Fruit fly (Drosophila melanogaster) whole organism, prepupa: ENCODE data around the gene Spase12.

Source experiments
- Blimp-1 ChIP-seq: fragments of 200-800 bp; sonication (Bioruptor generic); optimal IDR thresholded peaks from 3 replicates; lab custom pipeline; 2017; ENCODE audit warnings: missing biosample characterization, missing genetic modification characterization, mild to moderate bottlenecking, moderate library complexity, missing genetic modification reagents
- CG10631 ChIP-seq: fragments of 200-800 bp; sonication (Bioruptor generic); optimal IDR thresholded peaks from 2 replicates; lab custom pipeline; 2016; ENCODE audit warnings: missing biosample characterization, missing genetic modification characterization
- CG11294 ChIP-seq: fragments of 200-800 bp; sonication (Bioruptor generic); IDR thresholded peaks from 2 replicates; pipeline ENCODE4 v1.3.6; 2022; ENCODE audit warnings: missing biosample characterization, missing genetic modification characterization
- CG11762 ChIP-seq: fragments of 200-800 bp; sonication (Bioruptor generic); optimal IDR thresholded peaks from 3 replicates; lab custom pipeline; 2016; ENCODE audit warnings: missing biosample characterization, missing genetic modification characterization; ENCODE audit not compliant: insufficient read depth
- CG15336 ChIP-seq: fragments of 200-800 bp; sonication (Bioruptor generic); IDR thresholded peaks from 2 replicates; pipeline ENCODE4 v1.3.6; 2022; ENCODE audit warnings: missing biosample characterization, missing genetic modification characterization
- CG16779 ChIP-seq: fragments of 200-800 bp; sonication (Bioruptor generic); optimal IDR thresholded peaks from 3 replicates; lab custom pipeline; 2017; ENCODE audit warnings: missing biosample characterization, mild to moderate bottlenecking, missing genetic modification characterization
- CG3032 ChIP-seq: fragments of 200-800 bp; optimal IDR thresholded peaks from 2 replicates; lab custom pipeline; 2019; ENCODE audit warnings: missing biosample characterization, mild to moderate bottlenecking, missing genetic modification characterization, moderate library complexity
- CG32006 ChIP-seq: fragments of 200-800 bp; sonication (Bioruptor generic); optimal IDR thresholded peaks from 3 replicates; lab custom pipeline; 2017; ENCODE audit warnings: missing biosample characterization, mild to moderate bottlenecking, missing genetic modification characterization
- CG34406 ChIP-seq: fragments of 200-800 bp; sonication (Bioruptor generic); optimal IDR thresholded peaks from 3 replicates; lab custom pipeline; 2016; ENCODE audit warnings: missing biosample characterization, missing genetic modification characterization
- CG3919 ChIP-seq: fragments of 200-800 bp; sonication (Bioruptor generic); optimal IDR thresholded peaks from 3 replicates; lab custom pipeline; 2016; ENCODE audit warnings: missing biosample characterization, missing genetic modification characterization
- CG6163 ChIP-seq: fragments of 200-800 bp; sonication (Bioruptor generic); IDR thresholded peaks from 3 replicates; pipeline ENCODE4 v1.3.6; 2022; ENCODE audit warnings: missing biosample characterization, missing genetic modification characterization
- CG6276 ChIP-seq: fragments of 200-800 bp; sonication (Bioruptor generic); optimal IDR thresholded peaks from 2 replicates; lab custom pipeline; 2017; ENCODE audit warnings: missing biosample characterization, mild to moderate bottlenecking, missing genetic modification characterization
- CG6792 ChIP-seq: fragments of 200-800 bp; sonication (Bioruptor generic); optimal IDR thresholded peaks from 3 replicates; lab custom pipeline; 2016; ENCODE audit warnings: missing biosample characterization, missing genetic modification characterization
- CG6808 ChIP-seq: fragments of 200-800 bp; sonication (Bioruptor generic); optimal IDR thresholded peaks from 3 replicates; lab custom pipeline; 2017; ENCODE audit warnings: missing biosample characterization, missing genetic modification characterization, mild to moderate bottlenecking, moderate library complexity, missing genetic modification reagents
- CG6854 ChIP-seq: fragments of 200-800 bp; sonication (Bioruptor generic); optimal IDR thresholded peaks from 2 replicates; lab custom pipeline; 2017; ENCODE audit warnings: missing biosample characterization, mild to moderate bottlenecking, missing genetic modification characterization
- CG7368 ChIP-seq: fragments of 200-800 bp; sonication (Bioruptor generic); optimal IDR thresholded peaks from 3 replicates; lab custom pipeline; 2016; ENCODE audit warnings: missing biosample characterization, missing genetic modification characterization
- CG8119 ChIP-seq: fragments of 200-800 bp; sonication (Bioruptor generic); IDR thresholded peaks from 3 replicates; pipeline ENCODE4 v1.3.6; 2022; ENCODE audit warnings: missing biosample characterization, missing genetic modification characterization
- CG8319 ChIP-seq: fragments of 200-800 bp; sonication (Bioruptor generic); optimal IDR thresholded peaks from 3 replicates; lab custom pipeline; 2016; ENCODE audit warnings: missing biosample characterization, missing genetic modification characterization
- Eip75B ChIP-seq: fragments of 200-800 bp; sonication (Bioruptor generic); optimal IDR thresholded peaks from 3 replicates; lab custom pipeline; 2016; ENCODE audit warnings: missing biosample characterization, missing genetic modification characterization
- Eip78C ChIP-seq: fragments of 200-800 bp; sonication (Bioruptor generic); peaks from one replicate; lab custom pipeline; 2016; ENCODE audit warnings: missing biosample characterization, missing genetic modification characterization
- Hr38 ChIP-seq: sonication (Bioruptor generic); optimal IDR thresholded peaks from 2 replicates; lab custom pipeline; 2016; ENCODE audit warnings: missing biosample characterization, missing genetic modification characterization
- Hr39 ChIP-seq: fragments of 200-800 bp; sonication (Bioruptor generic); optimal IDR thresholded peaks from 2 replicates; lab custom pipeline; 2016; ENCODE audit warnings: missing biosample characterization, missing genetic modification characterization
- Hr4 ChIP-seq: fragments of 200-800 bp; sonication (Bioruptor generic); optimal IDR thresholded peaks from 3 replicates; lab custom pipeline; 2016; ENCODE audit warnings: missing biosample characterization, missing genetic modification characterization
- Lpt ChIP-seq: fragments of 200-800 bp; sonication (Bioruptor generic); optimal IDR thresholded peaks from 3 replicates; lab custom pipeline; 2016; ENCODE audit warnings: missing biosample characterization, missing genetic modification characterization
- Met ChIP-seq: fragments of 200-800 bp; sonication (Bioruptor generic); optimal IDR thresholded peaks from 3 replicates; lab custom pipeline; 2016; ENCODE audit warnings: missing biosample characterization, missing genetic modification characterization
- OdsH ChIP-seq: fragments of 200-800 bp; sonication (Bioruptor generic); optimal IDR thresholded peaks from 3 replicates; lab custom pipeline; 2016; ENCODE audit warnings: missing biosample characterization, missing genetic modification characterization
- Smox ChIP-seq: fragments of 200-800 bp; sonication (Bioruptor generic); optimal IDR thresholded peaks from 3 replicates; lab custom pipeline; 2016; ENCODE audit warnings: missing biosample characterization, missing genetic modification characterization
- Sox102F ChIP-seq: fragments of 200-800 bp; sonication (Bioruptor generic); optimal IDR thresholded peaks from 2 replicates; lab custom pipeline; 2016; ENCODE audit warnings: missing biosample characterization, mild to moderate bottlenecking, missing genetic modification characterization
- Sox14 ChIP-seq: fragments of 200-800 bp; sonication (Bioruptor generic); optimal IDR thresholded peaks from 3 replicates; lab custom pipeline; 2016; ENCODE audit warnings: missing biosample characterization, missing genetic modification characterization
- Sox15 ChIP-seq: fragments of 200-800 bp; sonication (Bioruptor generic); optimal IDR thresholded peaks from 3 replicates; lab custom pipeline; 2016; ENCODE audit warnings: missing biosample characterization, missing genetic modification characterization
- acj6 ChIP-seq: fragments of 200-800 bp; sonication (Bioruptor generic); optimal IDR thresholded peaks from 3 replicates; lab custom pipeline; 2016; ENCODE audit warnings: missing biosample characterization, missing genetic modification characterization
- cyc ChIP-seq: fragments of 200-800 bp; sonication (Bioruptor generic); optimal IDR thresholded peaks from 3 replicates; lab custom pipeline; 2016; ENCODE audit warnings: missing biosample characterization, missing genetic modification characterization
- dsx ChIP-seq: fragments of 200-800 bp; optimal IDR thresholded peaks from 3 replicates; lab custom pipeline; 2019; ENCODE audit warnings: missing biosample characterization, mild to moderate bottlenecking, missing genetic modification characterization, moderate library complexity; ENCODE audit not compliant: poor library complexity, severe bottlenecking
- eg ChIP-seq: fragments of 200-800 bp; sonication (Bioruptor generic); IDR thresholded peaks from 3 replicates; pipeline ENCODE4 v1.3.6; 2022; ENCODE audit warnings: missing biosample characterization, missing genetic modification characterization
- fd59A ChIP-seq: fragments of 200-800 bp; sonication (Bioruptor generic); optimal IDR thresholded peaks from 2 replicates; lab custom pipeline; 2017; ENCODE audit warnings: missing biosample characterization, mild to moderate bottlenecking, missing genetic modification characterization, missing genetic modification reagents
- fd85E ChIP-seq: fragments of 200-800 bp; sonication (Bioruptor generic); optimal IDR thresholded peaks from 3 replicates; lab custom pipeline; 2016; ENCODE audit warnings: missing biosample characterization, missing genetic modification characterization
- fkh ChIP-seq: fragments of 200-800 bp; sonication (Bioruptor generic); optimal IDR thresholded peaks from 3 replicates; lab custom pipeline; 2017; ENCODE audit warnings: missing biosample characterization, mild to moderate bottlenecking, missing genetic modification characterization, moderate library complexity
- lz ChIP-seq: fragments of 200-800 bp; sonication (Bioruptor generic); optimal IDR thresholded peaks from 3 replicates; lab custom pipeline; 2016; ENCODE audit warnings: missing biosample characterization, missing genetic modification characterization
- net ChIP-seq: fragments of 200-800 bp; sonication (Bioruptor generic); optimal IDR thresholded peaks from 3 replicates; lab custom pipeline; 2016; ENCODE audit warnings: missing biosample characterization, missing genetic modification characterization
- pdm3 ChIP-seq: fragments of 200-800 bp; sonication (Bioruptor generic); optimal IDR thresholded peaks from 3 replicates; lab custom pipeline; 2016; ENCODE audit warnings: missing biosample characterization, missing genetic modification characterization
- ss ChIP-seq, 2 experiments: fragments of 200-800 bp; sonication (Bioruptor generic); optimal IDR thresholded peaks; 2 replicates in 1 of 2; 3 replicates in 1 of 2; lab custom pipeline; 2017 to 2018; ENCODE audit warnings: mild to moderate bottlenecking in 2 of 2, missing biosample characterization in 2 of 2, missing genetic modification characterization in 2 of 2, moderate library complexity in 1 of 2
- vri ChIP-seq: fragments of 200-800 bp; sonication (Bioruptor generic); optimal IDR thresholded peaks from 3 replicates; lab custom pipeline; 2016; ENCODE audit warnings: missing biosample characterization, mild to moderate bottlenecking, missing genetic modification characterization

The Spase12 gene

dm6 chr3R:29478952-29479538 lies 11.9 kb downstream of the Spase12 start (continued):
- TF ChIP-seq Sox102F (GFP tag; lab: Kevin White, UChicago), result peak; percentile 66
- TF ChIP-seq Hr4 (GFP tag; lab: Kevin White, UChicago), result peak; percentile 44
- peak; percentile 43 for TF ChIP-seq Smox (GFP tag; lab: Kevin White, UChicago)
- TF ChIP-seq Eip75B (GFP tag; lab: Kevin White, UChicago), result peak; percentile 32
- TF ChIP-seq Hr38 (GFP tag; lab: Kevin White, UChicago), result no peak
- TF ChIP-seq CG11294 (GFP tag; lab: Robert Waterston, UW), result peak; percentile 50; the same call in 1 of the 2 replicates
- TF ChIP-seq CG6808 (GFP tag; lab: Kevin White, UChicago), result no peak
- TF ChIP-seq Eip78C, result peak; percentile 79
- TF ChIP-seq CG3032 (tag; lab: Kevin White, UChicago), result peak; percentile 42
- TF ChIP-seq CG10631 (GFP tag; lab: Kevin White, UChicago), result peak; percentile 33
- TF ChIP-seq CG6854 (GFP tag; lab: Kevin White, UChicago), result peak; percentile 58
- TF ChIP-seq fd85E, result no peak

dm6 chr3R:29470122-29470521 lies 20.8 kb downstream of the Spase12 start:
- TF ChIP-seq Sox14 (GFP tag; lab: Kevin White, UChicago), result peak; percentile 11
- peak; percentile 6 for TF ChIP-seq OdsH
- TF ChIP-seq CG15336 (GFP tag; lab: Robert Waterston, UW), result no peak
- TF ChIP-seq acj6 (GFP tag; lab: Kevin White, UChicago), result no peak
- TF ChIP-seq Hr38 (GFP tag; lab: Kevin White, UChicago), result no peak
- TF ChIP-seq eg (GFP tag; lab: Robert Waterston, UW), result no peak
- TF ChIP-seq CG8319, result no peak
- TF ChIP-seq Lpt (GFP tag; lab: Kevin White, UChicago), result no peak
- no peak for TF ChIP-seq cyc
- TF ChIP-seq CG3919 (GFP tag; lab: Kevin White, UChicago), result no peak
- no peak for TF ChIP-seq net
- TF ChIP-seq CG32006, result peak; percentile 16
- no peak for TF ChIP-seq Sox15
- TF ChIP-seq fd59A (GFP tag; lab: Kevin White, UChicago), result no peak
- TF ChIP-seq Met (GFP tag; lab: Kevin White, UChicago), result no peak
- TF ChIP-seq Hr4 (GFP tag; lab: Kevin White, UChicago), result no peak
- no peak for TF ChIP-seq CG6276 (GFP tag; lab: Kevin White, UChicago)
- no peak for TF ChIP-seq dsx (GFP tag; lab: Kevin White, UChicago)
- TF ChIP-seq CG7368 (GFP tag; lab: Kevin White, UChicago), result no peak
- TF ChIP-seq CG6163, result no peak
- no peak for TF ChIP-seq vri
- TF ChIP-seq pdm3 (GFP tag; lab: Kevin White, UChicago), result peak; percentile 12
- TF ChIP-seq CG11294 (GFP tag; lab: Robert Waterston, UW), result no peak
- peak; percentile 11 for TF ChIP-seq Hr39 (GFP tag; lab: Kevin White, UChicago)
- no peak for TF ChIP-seq fd85E
- TF ChIP-seq Eip78C, result peak; percentile 63

dm6 chr3R:29466759-29467158 lies 24.2 kb downstream of the Spase12 start:
- no peak for TF ChIP-seq Sox15
- TF ChIP-seq Sox14 (GFP tag; lab: Kevin White, UChicago), result no peak
- no peak for TF ChIP-seq CG8119
- TF ChIP-seq Hr38 (GFP tag; lab: Kevin White, UChicago), result no peak
- TF ChIP-seq Eip78C, result no peak
- TF ChIP-seq cyc, result no peak
- no peak for TF ChIP-seq CG11762 (GFP tag; lab: Kevin White, UChicago)
- TF ChIP-seq ss (GFP tag; optimal IDR thresholded peaks at IDR 0.05; lab: Kevin White, UChicago), result no peak
- TF ChIP-seq CG3032 (tag; lab: Kevin White, UChicago), result no peak
- TF ChIP-seq CG34406 (GFP tag; lab: Kevin White, UChicago), result no peak
- no peak for TF ChIP-seq Eip75B (GFP tag; lab: Kevin White, UChicago)
- no peak for TF ChIP-seq CG16779 (tag; lab: Kevin White, UChicago)
- TF ChIP-seq pdm3 (GFP tag; lab: Kevin White, UChicago), result no peak
- no peak for TF ChIP-seq lz
- no peak for TF ChIP-seq CG6808 (GFP tag; lab: Kevin White, UChicago)
- TF ChIP-seq CG6792, result no peak
- no peak for TF ChIP-seq Hr39 (GFP tag; lab: Kevin White, UChicago)
- no peak for TF ChIP-seq Blimp-1 (GFP tag; lab: Kevin White, UChicago)
- no peak for TF ChIP-seq fkh (GFP tag; lab: Kevin White, UChicago)
- no peak for TF ChIP-seq Met (GFP tag; lab: Kevin White, UChicago)
